Worm (Caenorhabditis elegans): ENCODE measurements around the gene F44E5.5.
A peak's percentile ranks its signal among the peaks of the same experiment; 100 is the strongest.

F44E5.5 gene

DNA sequence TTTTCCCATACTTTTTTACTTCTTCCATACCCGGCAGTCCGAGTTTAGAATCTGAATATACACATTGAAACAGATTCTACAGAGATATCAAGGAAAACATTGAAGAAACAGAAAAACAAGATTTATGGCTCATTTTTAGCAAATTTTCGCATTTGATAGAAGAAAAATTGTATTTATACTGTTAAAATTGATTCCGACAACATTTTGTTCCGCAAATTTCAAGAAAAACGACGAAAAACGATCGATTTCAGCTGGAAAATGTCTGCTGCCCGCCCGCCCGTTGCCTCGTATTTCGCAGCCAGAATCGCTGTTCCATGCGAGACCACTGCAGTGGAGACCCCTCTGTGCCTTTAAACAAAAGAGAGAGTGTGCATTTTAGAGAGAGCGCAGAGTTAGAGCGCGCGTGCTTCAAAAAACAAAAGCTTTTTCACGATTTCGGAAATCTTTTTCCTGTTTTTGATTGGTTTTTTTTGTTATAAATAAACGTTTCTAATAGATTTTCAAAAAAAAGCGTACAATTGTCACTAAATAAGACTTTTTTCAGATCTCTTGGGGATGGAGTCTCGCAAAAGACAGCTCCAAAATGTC is 18.5 kb downstream of the F44E5.5 start, which contains the start of the genes patr-1 and dna-2:
patr-1 (minus strand) TSS at position 51 of the 588 bp plus-strand sequence.
dna-2 (plus strand) TSS at position 538 of the 588 bp plus-strand sequence.
- peak; percentile 41 for TF ChIP-seq xbp-1 (tag; optimal IDR thresholded peaks at IDR 0.05)
- peak; percentile 67 for TF ChIP-seq isw-1 (GFP tag; IDR thresholded peaks at IDR 0.05)
- TF ChIP-seq jun-1 (tag; optimal IDR thresholded peaks at IDR 0.05): no peak
- TF ChIP-seq skn-1 (tag; optimal IDR thresholded peaks at IDR 0.05): peak; percentile 79
- TF ChIP-seq sup-37 (GFP tag; optimal IDR thresholded peaks at IDR 0.05): no peak
- TF ChIP-seq zag-1 (tag; optimal IDR thresholded peaks at IDR 0.05): no peak
- peak; percentile 79 for TF ChIP-seq rnt-1 (tag; optimal IDR thresholded peaks at IDR 0.05)
- TF ChIP-seq egl-13 (tag; optimal IDR thresholded peaks at IDR 0.05): peak; percentile 4
- TF ChIP-seq lin-35 (GFP tag; optimal IDR thresholded peaks at IDR 0.05): peak; percentile 86 to 96
- peak; percentile 81 to 93 for TF ChIP-seq efl-1 (optimal IDR thresholded peaks at IDR 0.05)
- TF ChIP-seq efl-1 (GFP tag; optimal IDR thresholded peaks at IDR 0.05 in 1 of 2): peak; percentile 92 to 99
- TF ChIP-seq fkh-4 (tag; optimal IDR thresholded peaks at IDR 0.05; ENCODE audit: borderline replicate concordance): no peak
- peak; percentile 52 for TF ChIP-seq nhr-85 (tag)
- TF ChIP-seq alr-1 (tag; optimal IDR thresholded peaks at IDR 0.05; ENCODE audit: borderline replicate concordance): no peak
- peak; percentile 37 for TF ChIP-seq F16B12.6 (tag; optimal IDR thresholded peaks at IDR 0.05)
- peak; percentile 55 for TF ChIP-seq snu-23 (GFP tag; optimal IDR thresholded peaks at IDR 0.05)
- TF ChIP-seq C34B4.2 (tag; optimal IDR thresholded peaks at IDR 0.05): no peak
- no peak for TF ChIP-seq efl-3 (GFP tag; optimal IDR thresholded peaks at IDR 0.05)
- TF ChIP-seq mdl-1 (tag; optimal IDR thresholded peaks at IDR 0.05): peak in 1 of 2 experiments; percentile 71
- peak; percentile 14 for TF ChIP-seq nhr-77 (tag; optimal IDR thresholded peaks at IDR 0.05)
- TF ChIP-seq grh-1 (GFP tag; IDR thresholded peaks at IDR 0.05): peak; percentile 36; the same call in 1 of the 2 replicates
- TF ChIP-seq pag-3 (tag; optimal IDR thresholded peaks at IDR 0.05; ENCODE audit: borderline replicate concordance, insufficient read depth): no peak
- no peak for TF ChIP-seq aha-1 (tag; optimal IDR thresholded peaks at IDR 0.05)
- TF ChIP-seq sox-4 (tag; optimal IDR thresholded peaks at IDR 0.05): no peak
- no peak for TF ChIP-seq nhr-237 (tag; optimal IDR thresholded peaks at IDR 0.05)
- TF ChIP-seq ceh-88 (GFP tag; IDR thresholded peaks at IDR 0.05): no peak
- no peak for TF ChIP-seq nhr-28 (tag; optimal IDR thresholded peaks at IDR 0.05)
- TF ChIP-seq lsy-2 (tag; optimal IDR thresholded peaks at IDR 0.05): peak; percentile 80 to 86
- no peak for TF ChIP-seq unc-130 (tag; optimal IDR thresholded peaks at IDR 0.05)
- TF ChIP-seq ama-1 (optimal IDR thresholded peaks at IDR 0.05): no peak
- no peak for TF ChIP-seq nhr-11 (tag; optimal IDR thresholded peaks at IDR 0.05)
- TF ChIP-seq dpl-1 (GFP tag; optimal IDR thresholded peaks at IDR 0.05): peak; percentile 86 to 91 (median 90)
- TF ChIP-seq ceh-90 (tag; optimal IDR thresholded peaks at IDR 0.05): no peak
- peak; percentile 61 for TF ChIP-seq tbx-2 (tag; optimal IDR thresholded peaks at IDR 0.05)
- TF ChIP-seq fkh-10 (GFP tag; optimal IDR thresholded peaks at IDR 0.05): no peak
- peak; percentile 25 for TF ChIP-seq mef-2 (tag; optimal IDR thresholded peaks at IDR 0.05)
- TF ChIP-seq ets-5 (GFP tag; IDR thresholded peaks at IDR 0.05): no peak
- peak; percentile 14 for TF ChIP-seq irx-1 (tag; optimal IDR thresholded peaks at IDR 0.05)
- TF ChIP-seq ztf-4 (tag; optimal IDR thresholded peaks at IDR 0.05): no peak
- TF ChIP-seq C04F5.9 (tag; optimal IDR thresholded peaks at IDR 0.05): no peak
- peak; percentile 21 for TF ChIP-seq fkh-8 (tag; optimal IDR thresholded peaks at IDR 0.05)
- no peak for TF ChIP-seq nhr-76 (tag; optimal IDR thresholded peaks at IDR 0.05)
- no peak for TF ChIP-seq aly-2 (tag; optimal IDR thresholded peaks at IDR 0.05)
- peak; percentile 33 for TF ChIP-seq unc-86 (tag; optimal IDR thresholded peaks at IDR 0.05)
- peak; percentile 16 for TF ChIP-seq snpc-4 (tag; optimal IDR thresholded peaks at IDR 0.05)
- TF ChIP-seq zip-4 (GFP tag; optimal IDR thresholded peaks at IDR 0.05): no peak
- TF ChIP-seq nhr-84 (tag; optimal IDR thresholded peaks at IDR 0.05): no peak
- no peak for TF ChIP-seq nhr-71 (tag; optimal IDR thresholded peaks at IDR 0.05)
- peak; percentile 13 for TF ChIP-seq dsc-1 (tag; optimal IDR thresholded peaks at IDR 0.05)
- TF ChIP-seq unc-62 (GFP tag; optimal IDR thresholded peaks at IDR 0.05): no peak
- peak; percentile 57 for TF ChIP-seq lin-14 (GFP tag; optimal IDR thresholded peaks at IDR 0.05)
- no peak for TF ChIP-seq pax-3 (tag; optimal IDR thresholded peaks at IDR 0.05)
- no peak for TF ChIP-seq nhr-12 (tag; optimal IDR thresholded peaks at IDR 0.05)
- TF ChIP-seq elt-3 (tag; optimal IDR thresholded peaks at IDR 0.05): peak in 1 of 6 experiments; percentile 18

Measured in whole organism, L1 larva.